Worm (Caenorhabditis elegans) whole organism, L3 larva: ENCODE data around the gene B0496.6.
"Not testable (repeated sequence)": the region's sequence is repeated elsewhere in the genome, so short reads cannot be mapped to it uniquely, and the experiment has no call there.

Experiments
- R02D3.7 ChIP-seq: fragments of 150-350 bp; optimal IDR thresholded peaks from 2 replicates; lab custom pipeline; 2014; ENCODE audit warnings: missing biosample characterization, missing genetic modification characterization
- aly-2 ChIP-seq: fragments of 150-350 bp; optimal IDR thresholded peaks from 2 replicates; lab custom pipeline; 2014; ENCODE audit warnings: missing biosample characterization, missing genetic modification characterization
- ceh-16 ChIP-seq: sonication (generic microtip); optimal IDR thresholded peaks from 2 replicates; lab custom pipeline; 2017; ENCODE audit warnings: missing biosample characterization, missing genetic modification characterization
- ceh-28 ChIP-seq: fragments of 150-350 bp; optimal IDR thresholded peaks from 2 replicates; lab custom pipeline; 2014; ENCODE audit warnings: missing biosample characterization, missing genetic modification reagents, missing genetic modification characterization
- ceh-82 ChIP-seq: fragments of 150-350 bp; optimal IDR thresholded peaks from 2 replicates; lab custom pipeline; 2014; ENCODE audit warnings: missing biosample characterization, missing genetic modification characterization
- daf-12 ChIP-seq: fragments of 150-350 bp; optimal IDR thresholded peaks from 2 replicates; lab custom pipeline; 2014; ENCODE audit warnings: missing biosample characterization, missing genetic modification reagents, missing genetic modification characterization
- egl-27 ChIP-seq: sonication (generic microtip); optimal IDR thresholded peaks from 4 replicates; lab custom pipeline; 2017; ENCODE audit warnings: missing biosample characterization, missing genetic modification reagents, missing genetic modification characterization
- egl-5 ChIP-seq: fragments of 150-350 bp; optimal IDR thresholded peaks from 2 replicates; lab custom pipeline; 2017; ENCODE audit warnings: missing biosample characterization, missing genetic modification reagents, missing genetic modification characterization, inconsistent platforms
- elt-2 ChIP-seq: sonication (generic microtip); optimal IDR thresholded peaks from 2 replicates; lab custom pipeline; 2016; ENCODE audit warnings: missing genetic modification reagents, mild to moderate bottlenecking, missing genetic modification characterization, missing compliant biosample characterization
- eor-1 ChIP-seq, 2 experiments: fragments of 150-350 bp; optimal IDR thresholded peaks; 2 replicates each; lab custom pipeline; 2014 to 2018; ENCODE audit warnings: missing biosample characterization in 2 of 2, missing genetic modification characterization in 2 of 2
- hmg-11 ChIP-seq: sonication (generic microtip); optimal IDR thresholded peaks from 2 replicates; lab custom pipeline; 2016; ENCODE audit warnings: missing genetic modification characterization, missing compliant biosample characterization
- jun-1 ChIP-seq: fragments of 150-350 bp; optimal IDR thresholded peaks from 2 replicates; lab custom pipeline; 2014; ENCODE audit warnings: missing biosample characterization, missing genetic modification reagents, missing genetic modification characterization
- lin-15B ChIP-seq: fragments of 150-350 bp; optimal IDR thresholded peaks from 2 replicates; lab custom pipeline; 2014; ENCODE audit warnings: missing biosample characterization, missing genetic modification characterization
- lin-39 ChIP-seq: fragments of 150-350 bp; optimal IDR thresholded peaks from 2 replicates; lab custom pipeline; 2018; ENCODE audit warnings: missing biosample characterization, missing genetic modification reagents, missing genetic modification characterization
- lsy-12 ChIP-seq: sonication (generic microtip); optimal IDR thresholded peaks from 2 replicates; lab custom pipeline; 2016; ENCODE audit warnings: mild to moderate bottlenecking, missing genetic modification characterization, missing compliant biosample characterization
- mml-1 ChIP-seq: fragments of 150-350 bp; sonication (generic microtip); optimal IDR thresholded peaks from 3 replicates; lab custom pipeline; 2014; ENCODE audit warnings: missing biosample characterization, missing genetic modification characterization
- nfya-1 ChIP-seq: sonication (generic microtip); optimal IDR thresholded peaks from 2 replicates; lab custom pipeline; 2017; ENCODE audit warnings: missing genetic modification characterization, mild to moderate bottlenecking, missing compliant biosample characterization, antibody characterized with exemption, moderate library complexity; ENCODE audit not compliant: insufficient read depth
- nhr-11 ChIP-seq: fragments of 150-350 bp; optimal IDR thresholded peaks from 2 replicates; lab custom pipeline; 2014; ENCODE audit warnings: missing biosample characterization, missing genetic modification characterization
- nhr-23 ChIP-seq: fragments of 150-350 bp; optimal IDR thresholded peaks from 2 replicates; lab custom pipeline; 2014; ENCODE audit warnings: missing biosample characterization, missing genetic modification reagents, missing genetic modification characterization
- nhr-237 ChIP-seq: fragments of 150-350 bp; optimal IDR thresholded peaks from 2 replicates; lab custom pipeline; 2014; ENCODE audit warnings: missing biosample characterization, missing genetic modification characterization
- nhr-25 ChIP-seq: sonication (generic microtip); optimal IDR thresholded peaks from 2 replicates; lab custom pipeline; 2017; ENCODE audit warnings: missing biosample characterization, missing genetic modification characterization
- nhr-28 ChIP-seq: fragments of 150-350 bp; optimal IDR thresholded peaks from 2 replicates; lab custom pipeline; 2014; ENCODE audit warnings: missing biosample characterization, missing genetic modification characterization
- nhr-43 ChIP-seq: sonication (generic microtip); optimal IDR thresholded peaks from 2 replicates; lab custom pipeline; 2016; ENCODE audit warnings: mild to moderate bottlenecking, missing genetic modification characterization, missing compliant biosample characterization; ENCODE audit not compliant: poor library complexity, severe bottlenecking
- nhr-77 ChIP-seq: fragments of 150-350 bp; optimal IDR thresholded peaks from 2 replicates; lab custom pipeline; 2014; ENCODE audit warnings: missing biosample characterization, missing genetic modification characterization
- pha-4 ChIP-seq: fragments of 150-350 bp; optimal IDR thresholded peaks from 2 replicates; lab custom pipeline; 2014; ENCODE audit warnings: missing biosample characterization, missing genetic modification reagents, missing genetic modification characterization
- skn-1 ChIP-seq: fragments of 150-350 bp; optimal IDR thresholded peaks from 2 replicates; lab custom pipeline; 2014; ENCODE audit warnings: missing biosample characterization, missing genetic modification characterization
- snpc-4 ChIP-seq: fragments of 150-350 bp; optimal IDR thresholded peaks from 2 replicates; lab custom pipeline; 2014; ENCODE audit warnings: missing biosample characterization, missing genetic modification characterization
- tbx-2 ChIP-seq: sonication (generic microtip); optimal IDR thresholded peaks from 2 replicates; lab custom pipeline; 2016; ENCODE audit warnings: mild to moderate bottlenecking, missing genetic modification characterization, missing compliant biosample characterization
- unc-62 ChIP-seq: fragments of 150-350 bp; sonication (generic microtip); optimal IDR thresholded peaks from 4 replicates; lab custom pipeline; 2014; ENCODE audit warnings: missing biosample characterization, missing genetic modification reagents, missing genetic modification characterization
- zag-1 ChIP-seq: fragments of 150-350 bp; optimal IDR thresholded peaks from 2 replicates; lab custom pipeline; 2014; ENCODE audit warnings: missing biosample characterization, missing genetic modification characterization
- ztf-11 ChIP-seq: fragments of 150-350 bp; optimal IDR thresholded peaks from 2 replicates; lab custom pipeline; 2014; ENCODE audit warnings: missing biosample characterization, missing genetic modification characterization
- ztf-4 ChIP-seq: fragments of 150-350 bp; optimal IDR thresholded peaks from 2 replicates; lab custom pipeline; 2014; ENCODE audit warnings: missing biosample characterization, missing genetic modification characterization

B0496.6 gene

ce11 chrIV:7418818-7419217 is at the start of gene B0496.6:
Gene B0496.6 (plus strand): TSS chrIV:7419118.
- TF ChIP-seq nhr-237 (tag; lab: Kevin White, UChicago) = no peak
- TF ChIP-seq lin-15B (tag; lab: Kevin White, UChicago) = no peak
- TF ChIP-seq R02D3.7 (tag; lab: Kevin White, UChicago) = no peak
- no peak for TF ChIP-seq ceh-28 (tag; lab: Kevin White, UChicago)
- TF ChIP-seq egl-5 = no peak
- TF ChIP-seq daf-12 (tag; lab: Kevin White, UChicago) = no peak
- TF ChIP-seq nhr-77 (tag; lab: Kevin White, UChicago) = no peak
- TF ChIP-seq pha-4 (tag; lab: Kevin White, UChicago) = no peak
- no peak for TF ChIP-seq ceh-82 (tag; lab: Kevin White, UChicago)
- no peak for TF ChIP-seq ztf-4
- no peak for TF ChIP-seq skn-1 (tag; lab: Kevin White, UChicago)
- no peak for TF ChIP-seq elt-2 (tag; lab: Kevin White, UChicago)
- TF ChIP-seq zag-1 (tag; lab: Kevin White, UChicago) = no peak
- TF ChIP-seq tbx-2 = no peak
- no peak for TF ChIP-seq eor-1 (tag; optimal IDR thresholded peaks at IDR 0.05; lab: Kevin White, UChicago)
- no peak for TF ChIP-seq nhr-43
- no peak for TF ChIP-seq egl-27
- TF ChIP-seq, all 47 proteins: peak for 0

DNA sequence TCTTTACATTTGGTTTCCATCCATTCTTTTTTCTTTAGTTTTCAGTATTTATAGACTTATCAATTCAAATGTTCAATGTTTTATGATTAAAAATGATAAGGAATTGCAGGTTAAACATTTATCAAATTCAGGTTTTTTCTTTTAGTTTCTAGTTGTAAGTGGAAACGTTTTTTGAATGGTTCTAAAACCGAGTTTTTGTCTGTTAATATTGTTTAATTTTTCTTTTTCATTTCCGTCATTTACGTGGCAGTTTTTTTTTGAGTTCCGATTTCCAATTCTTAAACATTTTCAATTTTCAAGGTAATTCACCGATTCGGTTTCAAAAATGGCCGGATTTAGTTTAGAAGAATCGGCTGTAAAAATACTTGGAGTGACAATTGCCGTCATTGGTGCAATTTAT is 44.1 kb upstream of the B0496.6 start, which contains the start of gene T12B3.3:
Gene T12B3.3 (plus strand): TSS at position 301 of the 400 bp plus-strand sequence.
- TF ChIP-seq hmg-11; aly-2 (tag; lab: Kevin White, UChicago); nhr-237 (tag; lab: Kevin White, UChicago): not testable (repeated sequence)
- TF ChIP-seq, all 47 proteins: peak for 0; not testable (repeated sequence) for 47

DNA sequence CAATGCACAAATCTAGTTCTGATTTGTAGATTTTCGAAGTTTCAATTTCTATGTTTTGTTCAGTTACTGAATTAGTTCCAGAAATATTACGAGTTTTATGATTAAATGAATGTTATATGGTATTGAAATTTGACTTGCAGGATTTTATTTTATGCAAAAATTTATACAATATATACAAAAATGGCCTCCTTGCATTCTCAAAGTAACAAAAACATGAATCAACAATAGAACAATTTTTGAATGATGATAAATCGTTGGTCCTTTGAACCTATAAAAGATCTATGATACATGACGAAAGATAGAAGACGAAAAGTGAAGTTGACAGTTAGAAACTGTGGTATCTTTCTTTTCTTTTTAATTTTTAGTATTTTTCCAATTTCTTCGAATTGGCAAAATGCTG is 42.4 kb upstream of the B0496.6 start, which contains the start of gene T12B3.2:
Gene T12B3.2 (plus strand): TSS at position 301 of the 400 bp plus-strand sequence.
- TF ChIP-seq elt-2 (tag; lab: Kevin White, UChicago) (peak; percentile 1), nhr-77 (tag; lab: Kevin White, UChicago) (no peak)

ce11 chrIV:7381754-7382153 is 37.2 kb upstream of the B0496.6 start, which contains the start of gene ptp-8:
Gene ptp-8 (plus strand): TSS chrIV:7382054.
- TF ChIP-seq jun-1 = no peak
- TF ChIP-seq elt-2 (tag; lab: Kevin White, UChicago) = no peak

DNA sequence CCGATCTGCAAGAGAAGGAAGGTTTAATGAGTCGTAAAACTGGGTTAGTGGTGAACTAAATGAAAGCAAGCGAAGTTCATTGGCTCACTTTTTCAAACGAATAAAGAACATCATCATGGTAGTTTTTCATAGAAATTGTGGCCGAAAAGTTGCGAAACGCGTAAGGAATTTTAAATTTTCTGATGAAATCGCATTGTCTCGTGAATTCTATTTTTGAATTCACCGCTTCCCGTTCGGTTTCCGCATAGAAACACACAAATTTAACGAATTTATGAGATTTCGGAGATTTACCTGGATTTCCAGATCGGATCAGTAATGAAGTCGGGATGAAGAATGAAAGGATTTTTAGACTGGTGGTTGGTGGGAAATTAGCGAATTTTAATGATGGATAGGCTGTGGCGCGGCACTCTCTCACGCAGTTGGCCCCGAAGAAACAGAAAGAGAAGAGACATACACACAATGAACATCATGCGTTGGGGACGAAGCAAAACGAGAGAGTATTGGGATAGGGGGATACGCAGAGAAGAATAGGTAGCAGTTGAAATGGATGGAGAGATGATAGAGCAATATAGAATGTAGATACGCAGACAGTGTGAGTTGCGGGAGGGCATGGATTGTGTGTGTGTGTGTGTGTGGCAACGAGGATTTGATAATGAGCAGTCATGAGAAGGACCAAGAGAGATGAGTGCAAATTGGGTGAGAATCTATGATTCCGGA is 31.9 kb upstream of the B0496.6 start:
- TF ChIP-seq nfya-1 (tag; lab: Kevin White, UChicago) = peak; percentile 82
- TF ChIP-seq tbx-2 = peak; percentile 40
- TF ChIP-seq hmg-11 = peak; percentile 90
- TF ChIP-seq pha-4 (tag; lab: Kevin White, UChicago) = no peak
- peak; percentile 17 for TF ChIP-seq lin-15B (tag; lab: Kevin White, UChicago)
- no peak for TF ChIP-seq ceh-82 (tag; lab: Kevin White, UChicago)
- TF ChIP-seq mml-1 (tag; lab: Kevin White, UChicago) = no peak
- no peak for TF ChIP-seq skn-1 (tag; lab: Kevin White, UChicago)
- no peak for TF ChIP-seq zag-1 (tag; lab: Kevin White, UChicago)
- peak; percentile 8 for TF ChIP-seq lsy-12 (tag; lab: Kevin White, UChicago)
- TF ChIP-seq lin-39 = peak; percentile 71
- no peak for TF ChIP-seq nhr-28
- TF ChIP-seq nhr-23 (tag; lab: Kevin White, UChicago) = peak; percentile 11
- no peak for TF ChIP-seq nhr-43
- TF ChIP-seq ceh-16 (tag; lab: Kevin White, UChicago) = no peak
- no peak for TF ChIP-seq snpc-4 (tag; lab: Kevin White, UChicago)
- peak; percentile 44 for TF ChIP-seq nhr-25
- TF ChIP-seq ztf-11 (tag; lab: Kevin White, UChicago) = no peak

ce11 chrIV:7388843-7389242 is 30.1 kb upstream of the B0496.6 start, which contains the start of gene mob-3:
Gene mob-3 (minus strand): TSS chrIV:7388943.
- TF ChIP-seq nhr-43 = no peak
- no peak for TF ChIP-seq aly-2 (tag; lab: Kevin White, UChicago)
- no peak for TF ChIP-seq snpc-4 (tag; lab: Kevin White, UChicago)
- TF ChIP-seq unc-62 = no peak
- no peak for TF ChIP-seq nhr-11 (tag; lab: Kevin White, UChicago)
- TF ChIP-seq eor-1 (tag; optimal IDR thresholded peaks at IDR 0.05; lab: Kevin White, UChicago) = no peak
- no peak for TF ChIP-seq ceh-16 (tag; lab: Kevin White, UChicago)
